Worm (Caenorhabditis elegans) whole organism, L2 larva: Measurements from ENCODE around the gene C36C5.15.

ENCODE experiments used
- elt-3 ChIP-seq: sonication (generic microtip); optimal IDR thresholded peaks from 2 replicates; lab custom pipeline; 2017; ENCODE audit warnings: missing biosample characterization, missing genetic modification characterization
- fos-1 ChIP-seq: fragments of 150-350 bp; optimal IDR thresholded peaks from 2 replicates; lab custom pipeline; 2014; ENCODE audit warnings: missing biosample characterization, missing genetic modification characterization

The C36C5.15 gene

ce11 chrV:3118167-3118566 lies 50.4 kb downstream of the C36C5.15 start, which contains the start of gene clec-210:
Gene clec-210 (plus strand): TSS chrV:3118377.
- TF ChIP-seq elt-3 (tag; lab: Kevin White, UChicago) (no peak), fos-1 (tag; lab: Kevin White, UChicago) (peak; percentile 28)
